Fruit fly (Drosophila melanogaster) S2 (cell line): ENCODE measurements around the gene Ae2.

Source experiments
- CG8478 ChIP-seq: fragments of >200 bp; optimal IDR thresholded peaks from 2 replicates; lab custom pipeline; 2018
- CTCF ChIP-seq, 2 experiments: fragments of >200 bp; optimal IDR thresholded peaks; 2 replicates each; lab custom pipeline; 2018

dm6 chr3L:9744060-9744549 lies 19.2 kb upstream of the Ae2 start:
- TF ChIP-seq CG8478 (lab: Kevin White, UChicago) (no peak), CTCF (optimal IDR thresholded peaks at IDR 0.05; lab: Kevin White, UChicago) (no peak)
